Worm (Caenorhabditis elegans) whole organism, L2 larva: ENCODE results near the gene srd-65.

Source experiments
- aly-2 ChIP-seq: fragments of 150-350 bp; optimal IDR thresholded peaks from 2 replicates; lab custom pipeline; 2014; ENCODE audit warnings: missing biosample characterization, missing genetic modification characterization
- nhr-12 ChIP-seq: fragments of 150-350 bp; optimal IDR thresholded peaks from 2 replicates; lab custom pipeline; 2014; ENCODE audit warnings: missing biosample characterization, missing genetic modification characterization
- unc-39 ChIP-seq: fragments of 150-350 bp; optimal IDR thresholded peaks from 2 replicates; lab custom pipeline; 2014; ENCODE audit warnings: missing biosample characterization, missing genetic modification characterization

ce11 chrIII:2234192-2234934, 10.5 kb upstream of the srd-65 start, which contains the start of gene C39B5.2:
- TF ChIP-seq unc-39 (tag; lab: Kevin White, UChicago), result no peak
- TF ChIP-seq nhr-12 (tag; lab: Kevin White, UChicago), result no peak
- TF ChIP-seq aly-2 (tag; lab: Kevin White, UChicago), result no peak
